Fruit fly (Drosophila melanogaster) S2 (cell line): Measurements from ENCODE around the gene cDIP.

ENCODE experiments used
- CG8478 ChIP-seq: fragments of >200 bp; optimal IDR thresholded peaks from 2 replicates; lab custom pipeline; 2018
- CTCF ChIP-seq, 2 experiments: fragments of >200 bp; optimal IDR thresholded peaks; 2 replicates each; lab custom pipeline; 2018

DNA sequence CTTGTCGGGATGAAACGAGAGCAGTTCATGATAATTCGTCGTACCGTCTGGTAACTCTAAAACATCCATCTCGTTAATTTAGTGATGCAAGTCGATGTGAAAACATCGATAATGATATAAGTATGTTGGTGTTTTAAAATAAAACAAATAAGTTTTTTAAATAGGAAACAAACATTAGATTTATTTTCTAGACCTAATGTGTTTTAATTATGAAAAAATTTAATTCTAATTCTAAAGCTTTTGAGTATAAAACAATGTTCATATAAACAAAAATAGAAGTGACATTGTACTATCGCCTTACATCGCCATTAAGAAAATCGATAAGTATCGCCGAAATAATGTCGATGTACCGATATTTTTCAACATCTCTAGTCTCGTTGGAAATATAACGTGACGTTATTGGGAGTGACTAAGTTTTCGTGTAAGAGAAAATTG, 49.8 kb downstream of the cDIP start, which contains the start of gene Rab11:
- TF ChIP-seq CG8478 (no peak), CTCF (optimal IDR thresholded peaks at IDR 0.05; lab: Kevin White, UChicago) (no peak)
